Worm (Caenorhabditis elegans): Measurements from ENCODE around the gene ZK1236.1.

ZK1236.1 gene

ce11 chrIII:8413501-8413900 lies 15.6 kb upstream of the ZK1236.1 start:
- TF ChIP-seq tbx-11 (GFP tag; IDR thresholded peaks at IDR 0.05) (no peak), tra-4 (tag; optimal IDR thresholded peaks at IDR 0.05) (no peak)

- no peak for TF ChIP-seq aly-1 (tag; optimal IDR thresholded peaks at IDR 0.05)
- TF ChIP-seq ceh-13 (GFP tag; optimal IDR thresholded peaks at IDR 0.05) = no peak
- no peak for TF ChIP-seq flt-1 (GFP tag; IDR thresholded peaks at IDR 0.05)
- no peak for TF ChIP-seq hmbx-1 (tag; optimal IDR thresholded peaks at IDR 0.05)
- no peak for TF ChIP-seq tbx-11 (GFP tag; IDR thresholded peaks at IDR 0.05)
- no peak for TF ChIP-seq F13C5.2 (tag; optimal IDR thresholded peaks at IDR 0.05)
- TF ChIP-seq scrt-1 (GFP tag; IDR thresholded peaks at IDR 0.05) = no peak
- TF ChIP-seq hmg-4 (GFP tag; optimal IDR thresholded peaks at IDR 0.05) = no peak
- TF ChIP-seq pes-1 (GFP tag; IDR thresholded peaks at IDR 0.05) = no peak
These were observed 12.3 kb upstream of the ZK1236.1 start for ce11 chrIII:8416871-8417191.

- peak; percentile 47 for TF ChIP-seq hmg-4 (GFP tag; optimal IDR thresholded peaks at IDR 0.05)
- no peak for TF ChIP-seq hmbx-1 (tag; optimal IDR thresholded peaks at IDR 0.05)
- TF ChIP-seq tbx-11 (GFP tag; IDR thresholded peaks at IDR 0.05) = no peak
- TF ChIP-seq B0310.2 (tag; optimal IDR thresholded peaks at IDR 0.05) = peak; percentile 26
- no peak for TF ChIP-seq pes-1 (GFP tag; IDR thresholded peaks at IDR 0.05)
- TF ChIP-seq flt-1 (GFP tag; IDR thresholded peaks at IDR 0.05) = 0 out of 2 replicates have a peak, but pooled peaks have one; percentile 2
- TF ChIP-seq F13C5.2 (tag; optimal IDR thresholded peaks at IDR 0.05) = peak; percentile 15
- TF ChIP-seq hnd-1 (tag; optimal IDR thresholded peaks at IDR 0.05) = no peak
- TF ChIP-seq tra-4 (tag; optimal IDR thresholded peaks at IDR 0.05) = no peak
- TF ChIP-seq tbx-37 (GFP tag; conservative IDR thresholded peaks at IDR 0.05) = no peak
- TF ChIP-seq sea-1 (GFP tag; conservative IDR thresholded peaks at IDR 0.05) = no peak
- TF ChIP-seq ceh-13 (GFP tag; optimal IDR thresholded peaks at IDR 0.05) = no peak
- TF ChIP-seq aly-1 (tag; optimal IDR thresholded peaks at IDR 0.05) = no peak
- TF ChIP-seq ama-1 (optimal IDR thresholded peaks at IDR 0.05) = no peak
- TF ChIP-seq ets-7 (tag; optimal IDR thresholded peaks at IDR 0.05) = no peak
- no peak for TF ChIP-seq scrt-1 (GFP tag; IDR thresholded peaks at IDR 0.05)
- TF ChIP-seq ceh-36 (tag; optimal IDR thresholded peaks at IDR 0.05) = no peak
These were observed 11.7 kb upstream of the ZK1236.1 start for ce11 chrIII:8417192-8417967.

- TF ChIP-seq B0310.2 (tag; optimal IDR thresholded peaks at IDR 0.05) (no peak), aly-1 (tag; optimal IDR thresholded peaks at IDR 0.05) (no peak), tbx-37 (GFP tag; conservative IDR thresholded peaks at IDR 0.05) (no peak), F13C5.2 (tag; optimal IDR thresholded peaks at IDR 0.05) (no peak), ets-7 (tag; optimal IDR thresholded peaks at IDR 0.05) (no peak), hnd-1 (tag; optimal IDR thresholded peaks at IDR 0.05) (no peak), ceh-36 (tag; optimal IDR thresholded peaks at IDR 0.05) (no peak), sea-1 (GFP tag; conservative IDR thresholded peaks at IDR 0.05) (no peak)
These were observed 11.2 kb upstream of the ZK1236.1 start, which contains the start of gene sor-1 for ce11 chrIII:8417968-8418267. Gene sor-1 (plus strand): TSS chrIII:8418168.

ce11 chrIII:8425076-8425475 lies 4.0 kb upstream of the ZK1236.1 start:
- TF ChIP-seq F13C5.2 (tag; optimal IDR thresholded peaks at IDR 0.05) (peak; percentile 58), aly-1 (tag; optimal IDR thresholded peaks at IDR 0.05) (no peak), hmg-4 (GFP tag; optimal IDR thresholded peaks at IDR 0.05) (peak; percentile 83)

ce11 chrIII:8426271-8426670 lies 2.8 kb upstream of the ZK1236.1 start, which contains the start of gene cec-1:
Gene cec-1 (plus strand): TSS chrIII:8426333.
- no peak for TF ChIP-seq B0310.2 (tag; optimal IDR thresholded peaks at IDR 0.05)
- TF ChIP-seq ama-1 (optimal IDR thresholded peaks at IDR 0.05) = no peak
- no peak for TF ChIP-seq scrt-1 (GFP tag; IDR thresholded peaks at IDR 0.05)

ce11 chrIII:8429497-8429896 lies 400 bp downstream of the ZK1236.1 start:
- TF ChIP-seq F13C5.2 (tag; optimal IDR thresholded peaks at IDR 0.05) (no peak), ceh-36 (tag; optimal IDR thresholded peaks at IDR 0.05) (no peak), tbx-11 (GFP tag; IDR thresholded peaks at IDR 0.05) (no peak), pes-1 (GFP tag; IDR thresholded peaks at IDR 0.05) (no peak), ama-1 (optimal IDR thresholded peaks at IDR 0.05) (no peak), aly-1 (tag; optimal IDR thresholded peaks at IDR 0.05) (no peak), hmg-4 (GFP tag; optimal IDR thresholded peaks at IDR 0.05) (no peak)

ce11 chrIII:8432143-8432542 lies 3.0 kb downstream of the ZK1236.1 start, which contains the start of gene ZK1236.5:
Gene ZK1236.5 (minus strand): TSS chrIII:8432214.
- TF ChIP-seq ceh-36 (tag; optimal IDR thresholded peaks at IDR 0.05) (no peak), aly-1 (tag; optimal IDR thresholded peaks at IDR 0.05) (no peak), ets-7 (tag; optimal IDR thresholded peaks at IDR 0.05) (no peak), pes-1 (GFP tag; IDR thresholded peaks at IDR 0.05) (no peak), sea-1 (GFP tag; conservative IDR thresholded peaks at IDR 0.05) (no peak), hmbx-1 (tag; optimal IDR thresholded peaks at IDR 0.05) (no peak), hnd-1 (tag; optimal IDR thresholded peaks at IDR 0.05) (no peak), F13C5.2 (tag; optimal IDR thresholded peaks at IDR 0.05) (no peak), tra-4 (tag; optimal IDR thresholded peaks at IDR 0.05) (no peak), ceh-13 (GFP tag; optimal IDR thresholded peaks at IDR 0.05) (no peak), B0310.2 (tag; optimal IDR thresholded peaks at IDR 0.05) (no peak), tbx-37 (GFP tag; conservative IDR thresholded peaks at IDR 0.05) (no peak), scrt-1 (GFP tag; IDR thresholded peaks at IDR 0.05) (no peak), hmg-4 (GFP tag; optimal IDR thresholded peaks at IDR 0.05) (no peak), tbx-11 (GFP tag; IDR thresholded peaks at IDR 0.05) (no peak), ama-1 (optimal IDR thresholded peaks at IDR 0.05) (no peak)

Measured in whole organism, early embryonic.